Fruit fly (Drosophila melanogaster) whole organism, pupa: ENCODE measurements around the gene CG44044.

ENCODE experiments used
- CG10348 ChIP-seq: fragments of 200-800 bp; sonication (Bioruptor generic); IDR thresholded peaks from 2 replicates; pipeline ENCODE4 v1.3.6; 2022; ENCODE audit warnings: missing biosample characterization, missing genetic modification characterization
- CG12605 ChIP-seq: fragments of 200-800 bp; sonication (Bioruptor generic); IDR thresholded peaks from 2 replicates; pipeline ENCODE4 v1.3.6; 2022; ENCODE audit warnings: missing biosample characterization, missing genetic modification characterization
- CG13204 ChIP-seq: fragments of 200-800 bp; sonication (Bioruptor generic); optimal IDR thresholded peaks from 2 replicates; lab custom pipeline; 2018; ENCODE audit warnings: missing biosample characterization, mild to moderate bottlenecking, missing genetic modification characterization, moderate library complexity
- CG14655 ChIP-seq: fragments of 200-800 bp; sonication (Bioruptor generic); optimal IDR thresholded peaks from 3 replicates; lab custom pipeline; 2017; ENCODE audit warnings: mild to moderate bottlenecking, missing biosample characterization, missing genetic modification reagents, missing genetic modification characterization
- CG15710 ChIP-seq: fragments of 200-800 bp; sonication (Bioruptor generic); optimal IDR thresholded peaks from 2 replicates; lab custom pipeline; 2018; ENCODE audit warnings: missing biosample characterization, mild to moderate bottlenecking, missing genetic modification characterization, moderate library complexity
- CG17806 ChIP-seq: fragments of 200-800 bp; sonication (Bioruptor generic); optimal IDR thresholded peaks from 2 replicates; lab custom pipeline; 2018; ENCODE audit warnings: missing biosample characterization, mild to moderate bottlenecking, missing genetic modification characterization, moderate library complexity
- CG32121 ChIP-seq: fragments of 200-800 bp; sonication (Bioruptor generic); IDR thresholded peaks from 2 replicates; pipeline ENCODE4 v1.3.6; 2022; ENCODE audit warnings: missing biosample characterization, missing genetic modification characterization
- CG34367 ChIP-seq: fragments of 200-800 bp; sonication (Bioruptor generic); optimal IDR thresholded peaks from 2 replicates; lab custom pipeline; 2018; ENCODE audit warnings: missing biosample characterization, mild to moderate bottlenecking, missing genetic modification characterization
- CG4496 ChIP-seq: fragments of 200-800 bp; sonication (Bioruptor generic); IDR thresholded peaks from 3 replicates; pipeline ENCODE4 v1.3.6; 2022; ENCODE audit warnings: missing biosample characterization, missing genetic modification characterization
- CG8159 ChIP-seq: fragments of 200-800 bp; sonication (Bioruptor generic); optimal IDR thresholded peaks from 3 replicates; lab custom pipeline; 2018; ENCODE audit warnings: missing biosample characterization, mild to moderate bottlenecking, missing genetic modification characterization, moderate library complexity
- CG8301 ChIP-seq: fragments of 200-800 bp; sonication (Bioruptor generic); optimal IDR thresholded peaks from 2 replicates; lab custom pipeline; 2018; ENCODE audit warnings: missing biosample characterization, mild to moderate bottlenecking, missing genetic modification characterization
- CG9948 ChIP-seq: fragments of 200-800 bp; sonication (Bioruptor generic); optimal IDR thresholded peaks from 2 replicates; lab custom pipeline; 2018; ENCODE audit warnings: missing biosample characterization, mild to moderate bottlenecking, missing genetic modification characterization, moderate library complexity
- D1 ChIP-seq: fragments of 200-800 bp; sonication (Bioruptor generic); optimal IDR thresholded peaks from 2 replicates; lab custom pipeline; 2018; ENCODE audit warnings: missing biosample characterization, mild to moderate bottlenecking, missing genetic modification characterization, moderate library complexity
- EcR ChIP-seq: fragments of 200-800 bp; sonication (Bioruptor generic); optimal IDR thresholded peaks from 3 replicates; lab custom pipeline; 2019; ENCODE audit warnings: missing biosample characterization, missing genetic modification characterization, mild to moderate bottlenecking, moderate library complexity, missing genetic modification reagents
- Ets98B ChIP-seq: fragments of 200-800 bp; sonication (Bioruptor generic); IDR thresholded peaks from 2 replicates; pipeline ENCODE4 v1.3.6; 2022; ENCODE audit warnings: missing biosample characterization, missing genetic modification characterization
- Pif1A ChIP-seq: fragments of 200-800 bp; sonication (Bioruptor generic); optimal IDR thresholded peaks from 3 replicates; lab custom pipeline; 2016; ENCODE audit warnings: missing biosample characterization, missing genetic modification characterization
- Pif1B ChIP-seq: fragments of 200-800 bp; sonication (Bioruptor generic); optimal IDR thresholded peaks from 3 replicates; lab custom pipeline; 2016; ENCODE audit warnings: missing biosample characterization, missing genetic modification characterization
- Snoo ChIP-seq: fragments of 200-800 bp; sonication (Bioruptor generic); optimal IDR thresholded peaks from 3 replicates; lab custom pipeline; 2017; ENCODE audit warnings: missing biosample characterization, mild to moderate bottlenecking, missing genetic modification characterization, inconsistent platforms
- fd96Ca ChIP-seq: fragments of 200-800 bp; sonication (Bioruptor generic); IDR thresholded peaks from 3 replicates; pipeline ENCODE4 v1.3.6; 2022; ENCODE audit warnings: missing biosample characterization, missing genetic modification characterization
- gl ChIP-seq: fragments of 200-800 bp; sonication (Bioruptor generic); optimal IDR thresholded peaks from 2 replicates; lab custom pipeline; 2018; ENCODE audit warnings: missing biosample characterization, mild to moderate bottlenecking, missing genetic modification characterization
- rn ChIP-seq: fragments of 200-800 bp; sonication (Bioruptor generic); IDR thresholded peaks from 2 replicates; pipeline ENCODE4 v1.3.6; 2022; ENCODE audit warnings: missing biosample characterization, missing genetic modification characterization

CG44044 gene

dm6 chr3R:16331809-16332343 is 10.2 kb downstream of the CG44044 start:
- TF ChIP-seq EcR (GFP tag; lab: Kevin White, UChicago), result peak; percentile 76
- no peak for TF ChIP-seq CG8159 (tag; lab: Kevin White, UChicago)
- TF ChIP-seq CG15710 (tag; lab: Kevin White, UChicago), result peak; percentile 9
- peak; percentile 38 for TF ChIP-seq Pif1A (GFP tag; lab: Kevin White, UChicago)
- peak; percentile 63 for TF ChIP-seq gl (tag; lab: Kevin White, UChicago)
- peak; percentile 48 for TF ChIP-seq CG13204
- no peak for TF ChIP-seq CG9948 (tag; lab: Kevin White, UChicago)
- TF ChIP-seq CG14655, result peak; percentile 26
- peak; percentile 47 for TF ChIP-seq Ets98B (GFP tag; lab: Robert Waterston, UW)
- peak; percentile 43 for TF ChIP-seq CG34367
- TF ChIP-seq CG4496 (GFP tag; lab: Robert Waterston, UW), result peak; percentile 23; the same call in 1 of the 3 replicates
- TF ChIP-seq CG10348, result no peak
- TF ChIP-seq rn (GFP tag; lab: Robert Waterston, UW), result no peak
- TF ChIP-seq, all 21 proteins: peak for 9

dm6 chr3R:16334329-16334728 is 12.7 kb downstream of the CG44044 start:
- TF ChIP-seq CG8159 (tag; lab: Kevin White, UChicago) (peak; percentile 24), CG34367 (peak; percentile 15), CG4496 (GFP tag; lab: Robert Waterston, UW) (no peak), rn (GFP tag; lab: Robert Waterston, UW) (no peak), CG17806 (tag; lab: Kevin White, UChicago) (peak; percentile 21), CG9948 (tag; lab: Kevin White, UChicago) (peak; percentile 12), CG8301 (tag; lab: Kevin White, UChicago) (no peak), CG15710 (tag; lab: Kevin White, UChicago) (peak; percentile 36), gl (tag; lab: Kevin White, UChicago) (peak; percentile 75), EcR (GFP tag; lab: Kevin White, UChicago) (peak; percentile 63), CG13204 (peak; percentile 57), Snoo (no peak)

dm6 chr3R:16334797-16335196 is 13.2 kb downstream of the CG44044 start:
- TF ChIP-seq CG32121 (GFP tag; lab: Robert Waterston, UW) (no peak), EcR (GFP tag; lab: Kevin White, UChicago) (no peak), CG14655 (no peak), CG10348 (no peak), CG4496 (GFP tag; lab: Robert Waterston, UW) (no peak), Pif1A (GFP tag; lab: Kevin White, UChicago) (no peak), fd96Ca (GFP tag; lab: Robert Waterston, UW) (no peak), CG8159 (tag; lab: Kevin White, UChicago) (no peak)

dm6 chr3R:16335438-16336073 is 13.9 kb downstream of the CG44044 start:
- no peak for TF ChIP-seq rn (GFP tag; lab: Robert Waterston, UW)
- TF ChIP-seq CG9948 (tag; lab: Kevin White, UChicago), result no peak
- TF ChIP-seq CG14655, result no peak
- TF ChIP-seq D1 (tag; lab: Kevin White, UChicago), result no peak
- TF ChIP-seq Snoo, result no peak
- no peak for TF ChIP-seq Pif1B (GFP tag; lab: Kevin White, UChicago)
- TF ChIP-seq CG8159 (tag; lab: Kevin White, UChicago), result no peak
- TF ChIP-seq CG12605 (GFP tag; lab: Robert Waterston, UW), result no peak
- TF ChIP-seq gl (tag; lab: Kevin White, UChicago), result no peak
- TF ChIP-seq EcR (GFP tag; lab: Kevin White, UChicago), result no peak
- no peak for TF ChIP-seq Pif1A (GFP tag; lab: Kevin White, UChicago)
- no peak for TF ChIP-seq CG34367
- TF ChIP-seq fd96Ca (GFP tag; lab: Robert Waterston, UW), result no peak
- no peak for TF ChIP-seq Ets98B (GFP tag; lab: Robert Waterston, UW)
- TF ChIP-seq CG4496 (GFP tag; lab: Robert Waterston, UW), result no peak
- TF ChIP-seq CG32121 (GFP tag; lab: Robert Waterston, UW), result no peak
- TF ChIP-seq CG13204, result no peak
- TF ChIP-seq CG10348, result no peak
- no peak for TF ChIP-seq CG15710 (tag; lab: Kevin White, UChicago)
- TF ChIP-seq CG17806 (tag; lab: Kevin White, UChicago), result no peak

dm6 chr3R:16336327-16337052 is 14.9 kb downstream of the CG44044 start:
- peak; percentile 15 for TF ChIP-seq CG17806 (tag; lab: Kevin White, UChicago)
- peak; percentile 41 for TF ChIP-seq Pif1A (GFP tag; lab: Kevin White, UChicago)
- TF ChIP-seq CG14655, result peak; percentile 75
- no peak for TF ChIP-seq D1 (tag; lab: Kevin White, UChicago)
- TF ChIP-seq CG8301 (tag; lab: Kevin White, UChicago), result peak; percentile 69
- peak; percentile 34 for TF ChIP-seq Pif1B (GFP tag; lab: Kevin White, UChicago)
- TF ChIP-seq gl (tag; lab: Kevin White, UChicago), result no peak
- TF ChIP-seq CG12605 (GFP tag; lab: Robert Waterston, UW), result no peak
- TF ChIP-seq CG8159 (tag; lab: Kevin White, UChicago), result peak; percentile 33
- no peak for TF ChIP-seq CG32121 (GFP tag; lab: Robert Waterston, UW)
- no peak for TF ChIP-seq CG10348
- no peak for TF ChIP-seq CG9948 (tag; lab: Kevin White, UChicago)
- TF ChIP-seq rn (GFP tag; lab: Robert Waterston, UW), result no peak
- TF ChIP-seq CG34367, result no peak
- TF ChIP-seq CG15710 (tag; lab: Kevin White, UChicago), result no peak
- no peak for TF ChIP-seq fd96Ca (GFP tag; lab: Robert Waterston, UW)
- TF ChIP-seq EcR (GFP tag; lab: Kevin White, UChicago), result no peak
- TF ChIP-seq CG4496 (GFP tag; lab: Robert Waterston, UW), result 0 out of 3 replicates have a peak, but pooled peaks have one; percentile 21
- peak; percentile 8 for TF ChIP-seq Snoo
- TF ChIP-seq CG13204, result no peak
- no peak; the same call in 1 of the 2 replicates for TF ChIP-seq Ets98B (GFP tag; lab: Robert Waterston, UW)
